Fruit fly (Drosophila melanogaster) whole organism, adult: ENCODE measurements around the gene CG15563.
A peak's percentile ranks its signal among the peaks of the same experiment; 100 is the strongest.

Source experiments
- CG11617 ChIP-seq: fragments of 200-800 bp; sonication (Bioruptor generic); optimal IDR thresholded peaks from 2 replicates; lab custom pipeline; 2017; ENCODE audit warnings: mild to moderate bottlenecking, missing biosample characterization, missing genetic modification reagents, missing genetic modification characterization
- CG1620 ChIP-seq: fragments of 200-800 bp; sonication (Bioruptor generic); optimal IDR thresholded peaks from 2 replicates; lab custom pipeline; 2016; ENCODE audit warnings: missing biosample characterization, missing genetic modification characterization
- CG5204 ChIP-seq: fragments of 200-800 bp; sonication (Bioruptor generic); optimal IDR thresholded peaks from 2 replicates; lab custom pipeline; 2016; ENCODE audit warnings: missing biosample characterization, missing genetic modification characterization
- CG7045 ChIP-seq: fragments of 200-800 bp; sonication (Bioruptor generic); optimal IDR thresholded peaks from 2 replicates; lab custom pipeline; 2017; ENCODE audit warnings: missing biosample characterization, mild to moderate bottlenecking, missing genetic modification characterization
- Hr96 ChIP-seq: fragments of 200-800 bp; sonication (Bioruptor generic); optimal IDR thresholded peaks from 2 replicates; lab custom pipeline; 2016; ENCODE audit warnings: missing biosample characterization, missing genetic modification characterization
- bab1 ChIP-seq: fragments of 200-800 bp; sonication (Bioruptor generic); optimal IDR thresholded peaks from 3 replicates; lab custom pipeline; 2019; ENCODE audit warnings: missing biosample characterization, mild to moderate bottlenecking, missing genetic modification characterization, moderate library complexity
- cic ChIP-seq: fragments of 200-800 bp; sonication (Bioruptor generic); optimal IDR thresholded peaks from 2 replicates; lab custom pipeline; 2017; ENCODE audit warnings: missing biosample characterization, mild to moderate bottlenecking, missing genetic modification characterization, moderate library complexity
- cnc ChIP-seq, 2 experiments: fragments of >200 bp; optimal IDR thresholded peaks; 2 replicates each; lab custom pipeline; 2017
- kay ChIP-seq: fragments of 200-800 bp; sonication (Bioruptor generic); peaks from one replicate; lab custom pipeline; 2016; ENCODE audit warnings: missing biosample characterization, missing genetic modification characterization, borderline replicate concordance
- ovo ChIP-seq: fragments of 200-800 bp; sonication (Bioruptor generic); optimal IDR thresholded peaks from 2 replicates; lab custom pipeline; 2016; ENCODE audit warnings: missing biosample characterization, missing genetic modification characterization
- tj ChIP-seq: fragments of 200-800 bp; sonication (Bioruptor generic); optimal IDR thresholded peaks from 3 replicates; lab custom pipeline; 2017; ENCODE audit warnings: missing biosample characterization, mild to moderate bottlenecking, missing genetic modification characterization, moderate library complexity
- toe ChIP-seq: fragments of 200-800 bp; sonication (Bioruptor generic); optimal IDR thresholded peaks from 2 replicates; lab custom pipeline; 2016; ENCODE audit warnings: missing biosample characterization, missing genetic modification characterization

- TF ChIP-seq cnc (optimal IDR thresholded peaks at IDR 0.05; lab: Kevin White, UChicago) (no peak), CG1620 (GFP tag; lab: Kevin White, UChicago) (no peak), tj (GFP tag; lab: Kevin White, UChicago) (no peak), CG5204 (no peak), toe (GFP tag; lab: Kevin White, UChicago) (no peak), bab1 (no peak), kay (GFP tag; lab: Kevin White, UChicago) (no peak), CG7045 (GFP tag; lab: Kevin White, UChicago) (no peak), ovo (GFP tag; lab: Kevin White, UChicago) (no peak), Hr96 (no peak), CG11617 (GFP tag; lab: Kevin White, UChicago) (no peak), cic (GFP tag; lab: Kevin White, UChicago) (peak; percentile 72)
These were observed 7.9 kb downstream of the CG15563 start for dm6 chr3R:31223971-31224860.
